Fruit fly (Drosophila melanogaster) whole organism, embryonic: ENCODE measurements around the gene Tgt.

ENCODE experiments used
- CG10147 ChIP-seq: fragments of 200-800 bp; sonication (Bioruptor generic); optimal IDR thresholded peaks from 2 replicates; lab custom pipeline; 2019; ENCODE audit warnings: missing biosample characterization, mild to moderate bottlenecking, missing genetic modification characterization, moderate library complexity
- CG10979 ChIP-seq: fragments of 200-800 bp; sonication (Bioruptor generic); optimal IDR thresholded peaks from 2 replicates; lab custom pipeline; 2018; ENCODE audit warnings: missing biosample characterization, mild to moderate bottlenecking, missing genetic modification characterization, moderate library complexity
- CG11695 ChIP-seq: fragments of 200-800 bp; sonication (Bioruptor generic); IDR thresholded peaks from 3 replicates; pipeline ENCODE4 v1.3.6; 2022; ENCODE audit warnings: missing biosample characterization, missing genetic modification characterization
- CG11723 ChIP-seq: fragments of 200-800 bp; sonication (Bioruptor generic); optimal IDR thresholded peaks from 2 replicates; lab custom pipeline; 2017; ENCODE audit warnings: missing biosample characterization, mild to moderate bottlenecking, missing genetic modification characterization
- CG12236 ChIP-seq: fragments of 200-800 bp; sonication (Bioruptor generic); optimal IDR thresholded peaks from 2 replicates; lab custom pipeline; 2016; ENCODE audit warnings: missing biosample characterization, missing genetic modification characterization
- CG15601 ChIP-seq: fragments of 200-800 bp; sonication (Bioruptor generic); optimal IDR thresholded peaks from 3 replicates; lab custom pipeline; 2019; ENCODE audit warnings: missing biosample characterization, mild to moderate bottlenecking, missing genetic modification characterization, moderate library complexity
- CG34224 ChIP-seq: fragments of 200-800 bp; sonication (Bioruptor generic); IDR thresholded peaks from 3 replicates; pipeline ENCODE4 v1.3.6; 2022; ENCODE audit warnings: missing biosample characterization, missing genetic modification characterization; ENCODE audit not compliant: partially characterized antibody
- CG34422 ChIP-seq: fragments of 200-800 bp; sonication (Bioruptor generic); IDR thresholded peaks from 3 replicates; pipeline ENCODE4 v1.3.6; 2022; ENCODE audit warnings: missing biosample characterization, missing genetic modification characterization
- CG5245 ChIP-seq: fragments of 200-800 bp; sonication (Bioruptor generic); optimal IDR thresholded peaks from 3 replicates; lab custom pipeline; 2016; ENCODE audit warnings: missing biosample characterization, missing genetic modification characterization
- CG7357 ChIP-seq: fragments of 200-800 bp; sonication (Bioruptor generic); IDR thresholded peaks from 3 replicates; pipeline ENCODE4 v1.3.6; 2022; ENCODE audit warnings: missing biosample characterization, missing genetic modification characterization
- CG7372 ChIP-seq: fragments of 200-800 bp; sonication (Bioruptor generic); IDR thresholded peaks from 2 replicates; pipeline ENCODE4 v1.3.6; 2022; ENCODE audit warnings: missing biosample characterization, missing genetic modification characterization
- CG8924 ChIP-seq: fragments of 200-800 bp; optimal IDR thresholded peaks from 3 replicates; lab custom pipeline; 2019; ENCODE audit warnings: missing biosample characterization, mild to moderate bottlenecking, missing genetic modification characterization, moderate library complexity
- CG9437 ChIP-seq: fragments of 200-800 bp; sonication (Bioruptor generic); optimal IDR thresholded peaks from 2 replicates; lab custom pipeline; 2018; ENCODE audit warnings: missing biosample characterization, mild to moderate bottlenecking, missing genetic modification characterization
- CG9817 ChIP-seq: fragments of 200-800 bp; sonication (Bioruptor generic); optimal IDR thresholded peaks from 2 replicates; lab custom pipeline; 2018; ENCODE audit warnings: missing biosample characterization, mild to moderate bottlenecking, missing genetic modification characterization, moderate library complexity
- CkIIα-i1 ChIP-seq: fragments of 200-800 bp; sonication (Bioruptor generic); IDR thresholded peaks from 2 replicates; pipeline ENCODE4 v1.3.6; 2022; ENCODE audit warnings: missing biosample characterization, missing genetic modification characterization
- D ChIP-seq, 2 experiments: fragments of 200-800 bp in 1 of 2; fragments of >200 bp in 1 of 2; sonication (Bioruptor generic) in 1 of 2; optimal IDR thresholded peaks; 2 replicates in 1 of 2; 3 replicates in 1 of 2; lab custom pipeline; 2017; ENCODE audit warnings: mild to moderate bottlenecking in 1 of 2, missing biosample characterization in 1 of 2, missing genetic modification characterization in 1 of 2, missing genetic modification reagents in 1 of 2
- Doc2 ChIP-seq: fragments of 200-800 bp; sonication (Bioruptor generic); IDR thresholded peaks from 2 replicates; pipeline ENCODE4 v1.3.6; 2022; ENCODE audit warnings: missing biosample characterization, missing genetic modification characterization
- Dref ChIP-seq: fragments of 200-800 bp; sonication (Bioruptor generic); IDR thresholded peaks from 2 replicates; pipeline ENCODE4 v1.3.6; 2022; ENCODE audit warnings: missing biosample characterization, missing genetic modification characterization
- Hey ChIP-seq: fragments of 200-800 bp; sonication (Bioruptor generic); optimal IDR thresholded peaks from 3 replicates; lab custom pipeline; 2018; ENCODE audit warnings: missing biosample characterization, mild to moderate bottlenecking, missing genetic modification characterization
- Hr51 ChIP-seq, 2 experiments: fragments of 200-800 bp; sonication (Bioruptor generic); optimal IDR thresholded peaks; 2 replicates in 1 of 2; 3 replicates in 1 of 2; lab custom pipeline; 2016 to 2018; ENCODE audit warnings: missing biosample characterization in 2 of 2, missing genetic modification characterization in 2 of 2, mild to moderate bottlenecking in 1 of 2, moderate library complexity in 1 of 2
- Mrtf ChIP-seq: fragments of 200-800 bp; sonication (Bioruptor generic); IDR thresholded peaks from 3 replicates; pipeline ENCODE4 v1.3.6; 2022; ENCODE audit warnings: missing biosample characterization, missing genetic modification characterization
- Myb ChIP-seq: fragments of 200-800 bp; sonication (Bioruptor generic); optimal IDR thresholded peaks from 2 replicates; lab custom pipeline; 2016; ENCODE audit warnings: missing biosample characterization, missing genetic modification characterization
- Nf-YB ChIP-seq: fragments of 200-800 bp; sonication (Bioruptor generic); optimal IDR thresholded peaks from 3 replicates; lab custom pipeline; 2019; ENCODE audit warnings: missing biosample characterization, mild to moderate bottlenecking, missing genetic modification characterization, moderate library complexity
- Nf-YC ChIP-seq: fragments of 200-800 bp; optimal IDR thresholded peaks from 3 replicates; lab custom pipeline; 2019; ENCODE audit warnings: missing biosample characterization, mild to moderate bottlenecking, missing genetic modification characterization, moderate library complexity
- Opbp ChIP-seq: fragments of 200-800 bp; sonication (Bioruptor generic); IDR thresholded peaks from 3 replicates; pipeline ENCODE4 v1.3.6; 2022; ENCODE audit warnings: missing biosample characterization, missing genetic modification characterization; ENCODE audit not compliant: partially characterized antibody
- Sox102F ChIP-seq: fragments of 200-800 bp; sonication (Bioruptor generic); optimal IDR thresholded peaks from 2 replicates; lab custom pipeline; 2018; ENCODE audit warnings: missing biosample characterization, mild to moderate bottlenecking, missing genetic modification characterization, moderate library complexity
- Sry-δ ChIP-seq: fragments of 200-800 bp; sonication (Bioruptor generic); optimal IDR thresholded peaks from 2 replicates; lab custom pipeline; 2016; ENCODE audit warnings: missing biosample characterization, missing genetic modification characterization
- Tbp ChIP-seq: fragments of >200 bp; optimal IDR thresholded peaks from 2 replicates; lab custom pipeline; 2018; ENCODE audit warnings: missing biosample characterization, missing genetic modification characterization
- Xbp1 ChIP-seq: fragments of 200-800 bp; sonication (Bioruptor generic); optimal IDR thresholded peaks from 3 replicates; lab custom pipeline; 2016; ENCODE audit warnings: missing biosample characterization, mild to moderate bottlenecking, missing genetic modification characterization
- amos ChIP-seq: fragments of 200-800 bp; sonication (Bioruptor generic); IDR thresholded peaks from 2 replicates; pipeline ENCODE4 v1.3.6; 2022; ENCODE audit warnings: missing biosample characterization, missing genetic modification characterization; ENCODE audit not compliant: partially characterized antibody
- ato ChIP-seq: fragments of 200-800 bp; sonication (Bioruptor generic); IDR thresholded peaks from 2 replicates; pipeline ENCODE4 v1.3.6; 2022; ENCODE audit warnings: missing biosample characterization, missing genetic modification characterization; ENCODE audit not compliant: partially characterized antibody
- chm ChIP-seq: fragments of 200-800 bp; sonication (Bioruptor generic); IDR thresholded peaks from 2 replicates; pipeline ENCODE4 v1.3.6; 2022; ENCODE audit warnings: missing biosample characterization, missing genetic modification characterization
- ems ChIP-seq: fragments of 200-800 bp; sonication (Bioruptor generic); optimal IDR thresholded peaks from 3 replicates; lab custom pipeline; 2016; ENCODE audit warnings: missing biosample characterization, missing genetic modification characterization
- fd102C ChIP-seq: fragments of 200-800 bp; sonication (Bioruptor generic); optimal IDR thresholded peaks from 2 replicates; lab custom pipeline; 2018; ENCODE audit warnings: missing biosample characterization, mild to moderate bottlenecking, missing genetic modification characterization, moderate library complexity
- fu2 ChIP-seq: fragments of 200-800 bp; sonication (Bioruptor generic); optimal IDR thresholded peaks from 2 replicates; lab custom pipeline; 2016; ENCODE audit warnings: missing biosample characterization, missing genetic modification characterization
- gcm ChIP-seq: fragments of 200-800 bp; sonication (Bioruptor generic); optimal IDR thresholded peaks from 2 replicates; lab custom pipeline; 2019; ENCODE audit warnings: missing biosample characterization, mild to moderate bottlenecking, missing genetic modification characterization, moderate library complexity
- grn ChIP-seq: fragments of 200-800 bp; sonication (Bioruptor generic); optimal IDR thresholded peaks from 3 replicates; lab custom pipeline; 2017; ENCODE audit warnings: missing biosample characterization, missing genetic modification characterization
- kni ChIP-seq: fragments of 200-800 bp; sonication (Bioruptor generic); optimal IDR thresholded peaks from 3 replicates; lab custom pipeline; 2017; ENCODE audit warnings: mild to moderate bottlenecking, missing biosample characterization, missing genetic modification reagents, missing genetic modification characterization
- luna ChIP-seq: fragments of 200-800 bp; sonication (Bioruptor generic); optimal IDR thresholded peaks from 2 replicates; lab custom pipeline; 2016; ENCODE audit warnings: missing biosample characterization, missing genetic modification characterization
- nerfin-1 ChIP-seq: fragments of 200-800 bp; sonication (Bioruptor generic); optimal IDR thresholded peaks from 3 replicates; lab custom pipeline; 2019; ENCODE audit warnings: missing biosample characterization, mild to moderate bottlenecking, missing genetic modification characterization, moderate library complexity
- peb ChIP-seq: fragments of 200-800 bp; sonication (Bioruptor generic); IDR thresholded peaks from 2 replicates; pipeline ENCODE4 v1.3.6; 2022; ENCODE audit warnings: missing biosample characterization, missing genetic modification characterization
- psq ChIP-seq: fragments of 200-800 bp; sonication (Bioruptor generic); optimal IDR thresholded peaks from 2 replicates; lab custom pipeline; 2017; ENCODE audit warnings: missing biosample characterization, missing genetic modification characterization
- pzg ChIP-seq: fragments of 200-800 bp; sonication (Bioruptor generic); optimal IDR thresholded peaks from 3 replicates; lab custom pipeline; 2018; ENCODE audit warnings: missing biosample characterization, mild to moderate bottlenecking, missing genetic modification characterization, moderate library complexity
- sc ChIP-seq, 3 experiments: fragments of >200 bp in 2 of 3; fragments of 200-800 bp in 1 of 3; sonication (Bioruptor generic) in 1 of 3; optimal IDR thresholded peaks; 2 replicates in 2 of 3; 3 replicates in 1 of 3; lab custom pipeline; 2017; ENCODE audit warnings: mild to moderate bottlenecking in 1 of 3, missing biosample characterization in 1 of 3, missing genetic modification characterization in 1 of 3, missing genetic modification reagents in 1 of 3
- sob ChIP-seq: fragments of 200-800 bp; sonication (Bioruptor generic); IDR thresholded peaks from 2 replicates; pipeline ENCODE4 v1.3.6; 2022; ENCODE audit warnings: missing biosample characterization, missing genetic modification characterization
- tio ChIP-seq: fragments of 200-800 bp; sonication (Bioruptor generic); optimal IDR thresholded peaks from 2 replicates; lab custom pipeline; 2017; ENCODE audit warnings: missing biosample characterization, missing genetic modification characterization, inconsistent platforms
- trh ChIP-seq: fragments of 200-800 bp; sonication (Bioruptor generic); optimal IDR thresholded peaks from 2 replicates; lab custom pipeline; 2016; ENCODE audit warnings: missing biosample characterization, missing genetic modification characterization
- ttk ChIP-seq: fragments of 200-800 bp; sonication (Bioruptor generic); IDR thresholded peaks from 2 replicates; pipeline ENCODE4 v2.1.2; 2022; ENCODE audit warnings: missing biosample characterization, missing genetic modification characterization
- z ChIP-seq: fragments of 200-800 bp; sonication (Bioruptor generic); IDR thresholded peaks from 3 replicates; pipeline ENCODE4 v1.3.6; 2022; ENCODE audit warnings: missing biosample characterization, missing genetic modification characterization

The Tgt gene

dm6 chr2L:1207432-1207831, 23.6 kb downstream of the Tgt start (continued):
- no peak for TF ChIP-seq Myb (GFP tag; lab: Kevin White, UChicago)
- TF ChIP-seq CG5245 (GFP tag; lab: Kevin White, UChicago), result no peak
- no peak for TF ChIP-seq Opbp (GFP tag; lab: Robert Waterston, UW)
- TF ChIP-seq Hey, result peak; percentile 17
- TF ChIP-seq ems (GFP tag; lab: Kevin White, UChicago), result no peak
- TF ChIP-seq Nf-YC (tag; lab: Kevin White, UChicago), result no peak
- TF ChIP-seq peb (GFP tag; lab: Robert Waterston, UW), result no peak
- no peak for TF ChIP-seq CG34224 (GFP tag; lab: Robert Waterston, UW)
- no peak for TF ChIP-seq Tbp
- no peak for TF ChIP-seq Sry-δ (GFP tag; lab: Kevin White, UChicago)
- no peak for TF ChIP-seq sc (optimal IDR thresholded peaks at IDR 0.05; lab: Kevin White, UChicago)
- no peak for TF ChIP-seq sc (GFP tag; optimal IDR thresholded peaks at IDR 0.05; lab: Kevin White, UChicago)
- TF ChIP-seq pzg (GFP tag; lab: Kevin White, UChicago), result no peak
- TF ChIP-seq Doc2, result peak; percentile 23; the same call in 1 of the 2 replicates
- no peak for TF ChIP-seq grn
- peak; percentile 49; the same call in 1 of the 2 replicates for TF ChIP-seq CG7372 (GFP tag; lab: Robert Waterston, UW)
- no peak for TF ChIP-seq nerfin-1 (tag; lab: Kevin White, UChicago)
- TF ChIP-seq CG9437 (GFP tag; lab: Kevin White, UChicago), result peak; percentile 24
- no peak for TF ChIP-seq Nf-YB (GFP tag; lab: Kevin White, UChicago)
- TF ChIP-seq CG10147, result no peak
- no peak for TF ChIP-seq trh
- no peak for TF ChIP-seq chm
- peak; percentile 66 for TF ChIP-seq Sox102F (GFP tag; lab: Kevin White, UChicago)
- no peak for TF ChIP-seq fd102C (GFP tag; lab: Kevin White, UChicago)
- peak; percentile 42; the same call in 1 of the 3 replicates for TF ChIP-seq Mrtf (GFP tag; lab: Robert Waterston, UW)
- peak; percentile 61; the same call in 1 of the 3 replicates for TF ChIP-seq CG11695 (GFP tag; lab: Robert Waterston, UW)
- no peak for TF ChIP-seq Dref (GFP tag; lab: Robert Waterston, UW)
- no peak for TF ChIP-seq fu2 (GFP tag; lab: Kevin White, UChicago)
- TF ChIP-seq tio (GFP tag; lab: Kevin White, UChicago), result peak; percentile 39
- peak; percentile 2 for TF ChIP-seq CG15601 (tag; lab: Kevin White, UChicago)
- no peak for TF ChIP-seq D (optimal IDR thresholded peaks at IDR 0.05; lab: Kevin White, UChicago)
- TF ChIP-seq D (GFP tag; optimal IDR thresholded peaks at IDR 0.05; lab: Kevin White, UChicago), result no peak
- peak; percentile 13; the same call in 1 of the 3 replicates for TF ChIP-seq CG34422 (GFP tag; lab: Robert Waterston, UW)
- peak; percentile 29 for TF ChIP-seq gcm (GFP tag; lab: Kevin White, UChicago)
- no peak for TF ChIP-seq amos (GFP tag; lab: Robert Waterston, UW)
- TF ChIP-seq ttk (GFP tag; lab: Robert Waterston, UW), result 0 out of 2 replicates have a peak, but pooled peaks have one; percentile 19
- TF ChIP-seq CG7357 (GFP tag; lab: Robert Waterston, UW), result peak; percentile 52; the same call in 1 of the 3 replicates
- peak; percentile 44 for TF ChIP-seq CG9817 (tag; lab: Kevin White, UChicago)
- TF ChIP-seq ato (GFP tag; lab: Robert Waterston, UW), result no peak
- TF ChIP-seq kni (GFP tag; lab: Kevin White, UChicago), result no peak
- 0 out of 2 replicates have a peak, but pooled peaks have one; percentile 20 for TF ChIP-seq CkIIα-i1 (GFP tag; lab: Robert Waterston, UW)
- peak; percentile 71 for TF ChIP-seq sob (GFP tag; lab: Robert Waterston, UW)
- no peak for TF ChIP-seq CG10979 (tag; lab: Kevin White, UChicago)
- peak; percentile 67 for TF ChIP-seq Xbp1 (GFP tag; lab: Kevin White, UChicago)
- TF ChIP-seq luna, result no peak
- TF ChIP-seq z, result no peak
- TF ChIP-seq psq (GFP tag; lab: Kevin White, UChicago), result no peak
- TF ChIP-seq CG11723, result no peak
- TF ChIP-seq Hr51 (GFP tag; optimal IDR thresholded peaks at IDR 0.05; lab: Kevin White, UChicago), result peak in 1 of 2 experiments; percentile 49
- TF ChIP-seq CG8924 (tag; lab: Kevin White, UChicago), result peak; percentile 47
- TF ChIP-seq CG12236 (GFP tag; lab: Kevin White, UChicago), result no peak
